Worm (Caenorhabditis elegans) whole organism, L3 larva: ENCODE results near the gene aakg-2.

Experiments
- ZK546.5 ChIP-seq: sonication (generic microtip); optimal IDR thresholded peaks from 2 replicates; lab custom pipeline; 2017; ENCODE audit warnings: missing biosample characterization, missing genetic modification characterization
- ceh-82 ChIP-seq: fragments of 150-350 bp; optimal IDR thresholded peaks from 2 replicates; lab custom pipeline; 2014; ENCODE audit warnings: missing biosample characterization, missing genetic modification characterization
- nhr-11 ChIP-seq: fragments of 150-350 bp; optimal IDR thresholded peaks from 2 replicates; lab custom pipeline; 2014; ENCODE audit warnings: missing biosample characterization, missing genetic modification characterization
- nhr-237 ChIP-seq: fragments of 150-350 bp; optimal IDR thresholded peaks from 2 replicates; lab custom pipeline; 2014; ENCODE audit warnings: missing biosample characterization, missing genetic modification characterization
- nhr-25 ChIP-seq: sonication (generic microtip); optimal IDR thresholded peaks from 2 replicates; lab custom pipeline; 2017; ENCODE audit warnings: missing biosample characterization, missing genetic modification characterization

ce11 chrX:16871355-16871754 is 2.5 kb upstream of the aakg-2 start:
- TF ChIP-seq ZK546.5 (tag; lab: Kevin White, UChicago) (no peak), nhr-11 (no peak), ceh-82 (tag; lab: Kevin White, UChicago) (no peak), nhr-25 (tag; lab: Kevin White, UChicago) (no peak), nhr-237 (tag; lab: Kevin White, UChicago) (no peak)
